Fruit fly (Drosophila melanogaster): Measurements from ENCODE around the gene CG1738.

CG1738 gene

dm6 chrX:11325175-11325768 is 23.6 kb upstream of the CG1738 start, which contains the start of gene Gapvd1:
Gapvd1 (plus strand) TSS chrX:11325385.
- TF ChIP-seq Jra (GFP tag; optimal IDR thresholded peaks at IDR 0.05) (peak; percentile 26), br (GFP tag; optimal IDR thresholded peaks at IDR 0.05) (peak; percentile 3), woc (GFP tag; optimal IDR thresholded peaks at IDR 0.05) (no peak), Hnf4 (GFP tag; optimal IDR thresholded peaks at IDR 0.05) (peak; percentile 55), foxo (GFP tag; optimal IDR thresholded peaks at IDR 0.05) (no peak), Hr83 (GFP tag; optimal IDR thresholded peaks at IDR 0.05; ENCODE audit: poor library complexity, severe bottlenecking) (no peak), N (GFP tag; optimal IDR thresholded peaks at IDR 0.05) (no peak), Vsx2 (GFP tag; optimal IDR thresholded peaks at IDR 0.05; ENCODE audit: partially characterized antibody) (no peak), h (GFP tag; optimal IDR thresholded peaks at IDR 0.05) (peak; percentile 26), fru (GFP tag; optimal IDR thresholded peaks at IDR 0.05) (peak; percentile 8), CG9705 (GFP tag; optimal IDR thresholded peaks at IDR 0.05) (no peak)

dm6 chrX:11326213-11326731 is 22.6 kb upstream of the CG1738 start:
- TF ChIP-seq GATAd (GFP tag; optimal IDR thresholded peaks at IDR 0.05) (no peak), ey (GFP tag; optimal IDR thresholded peaks at IDR 0.05) (peak; percentile 67), tai (GFP tag; optimal IDR thresholded peaks at IDR 0.05) (no peak), psq (GFP tag; optimal IDR thresholded peaks at IDR 0.05) (peak; percentile 71), sage (GFP tag; optimal IDR thresholded peaks at IDR 0.05) (no peak), woc (GFP tag; optimal IDR thresholded peaks at IDR 0.05) (peak; percentile 48), dmrt93B (GFP tag; optimal IDR thresholded peaks at IDR 0.05) (no peak), Hnf4 (GFP tag; optimal IDR thresholded peaks at IDR 0.05) (no peak), pan (optimal IDR thresholded peaks at IDR 0.05) (no peak), Jra (GFP tag; optimal IDR thresholded peaks at IDR 0.05) (no peak), fru (GFP tag; optimal IDR thresholded peaks at IDR 0.05) (peak; percentile 73), lola (GFP tag; optimal IDR thresholded peaks at IDR 0.05) (no peak), brk (GFP tag; optimal IDR thresholded peaks at IDR 0.05) (no peak), OdsH (GFP tag; optimal IDR thresholded peaks at IDR 0.05) (peak; percentile 51), N (GFP tag; optimal IDR thresholded peaks at IDR 0.05) (no peak), dsf (GFP tag; optimal IDR thresholded peaks at IDR 0.05; ENCODE audit: borderline replicate concordance) (no peak), sv (GFP tag; optimal IDR thresholded peaks at IDR 0.05) (peak; percentile 38), Mio (GFP tag; optimal IDR thresholded peaks at IDR 0.05) (no peak), Dif (GFP tag; optimal IDR thresholded peaks at IDR 0.05; ENCODE audit: partially characterized antibody) (no peak), Vsx2 (GFP tag; optimal IDR thresholded peaks at IDR 0.05; ENCODE audit: partially characterized antibody) (no peak), CG9705 (GFP tag; optimal IDR thresholded peaks at IDR 0.05) (peak; percentile 38), HLH106 (tag; optimal IDR thresholded peaks at IDR 0.05) (peak; percentile 69), CG32264 (GFP tag; optimal IDR thresholded peaks at IDR 0.05) (peak; percentile 50), Sp1 (GFP tag; optimal IDR thresholded peaks at IDR 0.05) (peak; percentile 56), jim (GFP tag; optimal IDR thresholded peaks at IDR 0.05) (no peak), Hr83 (GFP tag; optimal IDR thresholded peaks at IDR 0.05; ENCODE audit: poor library complexity, severe bottlenecking) (peak; percentile 54), CrebA (GFP tag; optimal IDR thresholded peaks at IDR 0.05; ENCODE audit: borderline replicate concordance) (no peak), Rel (GFP tag; optimal IDR thresholded peaks at IDR 0.05) (no peak), Rel (tag; optimal IDR thresholded peaks at IDR 0.05) (peak; percentile 76), Abd-B (GFP tag; optimal IDR thresholded peaks at IDR 0.05) (no peak), foxo (GFP tag; optimal IDR thresholded peaks at IDR 0.05) (peak in 1 of 2 experiments; percentile 67), dl (GFP tag; optimal IDR thresholded peaks at IDR 0.05; ENCODE audit: insufficient read depth in 1 of 2, partially characterized antibody in 2 of 2) (no peak), Hr78 (GFP tag; optimal IDR thresholded peaks at IDR 0.05) (no peak), rgr (GFP tag; optimal IDR thresholded peaks at IDR 0.05) (peak; percentile 70), br (GFP tag; optimal IDR thresholded peaks at IDR 0.05) (peak; percentile 70), usp (GFP tag; optimal IDR thresholded peaks at IDR 0.05) (no peak), Myc (optimal IDR thresholded peaks at IDR 0.05) (no peak), h (GFP tag; optimal IDR thresholded peaks at IDR 0.05) (peak; percentile 72), Dfd (GFP tag; optimal IDR thresholded peaks at IDR 0.05) (no peak)
